Fruit fly (Drosophila melanogaster) whole organism, embryonic: ENCODE data around the gene cpb.

ENCODE experiments used
- B-H2 ChIP-seq: fragments of 200-800 bp; sonication (Bioruptor generic); optimal IDR thresholded peaks from 2 replicates; lab custom pipeline; 2018; ENCODE audit warnings: missing biosample characterization, mild to moderate bottlenecking, missing genetic modification characterization
- C15 ChIP-seq: fragments of 200-800 bp; sonication (Bioruptor generic); IDR thresholded peaks from 3 replicates; pipeline ENCODE4 v1.3.6; 2022; ENCODE audit warnings: missing biosample characterization, missing genetic modification characterization
- CG10321 ChIP-seq: fragments of 200-800 bp; sonication (Bioruptor generic); IDR thresholded peaks from 2 replicates; pipeline ENCODE4 v1.3.6; 2022; ENCODE audit warnings: missing biosample characterization, missing genetic modification characterization
- CG10543 ChIP-seq: fragments of 200-800 bp; sonication (Bioruptor generic); optimal IDR thresholded peaks from 3 replicates; lab custom pipeline; 2017; ENCODE audit warnings: missing biosample characterization, mild to moderate bottlenecking, missing genetic modification characterization, moderate library complexity
- CG13287 ChIP-seq: fragments of 200-800 bp; sonication (Bioruptor generic); IDR thresholded peaks from 2 replicates; pipeline ENCODE4 v1.3.6; 2022; ENCODE audit warnings: missing biosample characterization, missing genetic modification characterization; ENCODE audit not compliant: partially characterized antibody
- CG13624 ChIP-seq: fragments of 200-800 bp; sonication (Bioruptor generic); optimal IDR thresholded peaks from 2 replicates; lab custom pipeline; 2016; ENCODE audit warnings: missing biosample characterization, missing genetic modification characterization
- CG14014 ChIP-seq: fragments of 200-800 bp; sonication (Bioruptor generic); IDR thresholded peaks from 2 replicates; pipeline ENCODE4 v1.3.6; 2022; ENCODE audit warnings: missing biosample characterization, missing genetic modification characterization
- CG14441 ChIP-seq: fragments of 200-800 bp; sonication (Bioruptor generic); IDR thresholded peaks from 2 replicates; pipeline ENCODE4 v1.3.6; 2022; ENCODE audit warnings: missing biosample characterization, missing genetic modification characterization
- CG1602 ChIP-seq: fragments of 200-800 bp; sonication (Bioruptor generic); optimal IDR thresholded peaks from 3 replicates; lab custom pipeline; 2016; ENCODE audit warnings: missing biosample characterization, missing genetic modification characterization
- CG1832 ChIP-seq: fragments of 200-800 bp; sonication (Bioruptor generic); optimal IDR thresholded peaks from 2 replicates; lab custom pipeline; 2017; ENCODE audit warnings: missing biosample characterization, mild to moderate bottlenecking, missing genetic modification characterization, inconsistent platforms
- CG2202 ChIP-seq: fragments of 200-800 bp; sonication (Bioruptor generic); optimal IDR thresholded peaks from 2 replicates; lab custom pipeline; 2018; ENCODE audit warnings: missing biosample characterization, mild to moderate bottlenecking, missing genetic modification characterization
- CG32767 ChIP-seq: fragments of 200-800 bp; sonication (Bioruptor generic); IDR thresholded peaks from 2 replicates; pipeline ENCODE4 v1.3.6; 2022; ENCODE audit warnings: missing biosample characterization, missing genetic modification characterization
- CG6765 ChIP-seq: fragments of 200-800 bp; sonication (Bioruptor generic); optimal IDR thresholded peaks from 3 replicates; lab custom pipeline; 2017; ENCODE audit warnings: missing biosample characterization, mild to moderate bottlenecking, missing genetic modification characterization
- CG8290 ChIP-seq, 3 experiments: fragments of 200-800 bp; sonication (Bioruptor generic); optimal IDR thresholded peaks; 2 replicates each; lab custom pipeline; 2016 to 2019; ENCODE audit warnings: missing biosample characterization in 3 of 3, missing genetic modification characterization in 3 of 3, mild to moderate bottlenecking in 2 of 3, moderate library complexity in 1 of 3
- Dbx ChIP-seq: fragments of 200-800 bp; sonication (Bioruptor generic); IDR thresholded peaks from 3 replicates; pipeline ENCODE4 v1.3.6; 2022; ENCODE audit warnings: missing biosample characterization, missing genetic modification characterization
- Deaf1 ChIP-seq: fragments of 200-800 bp; optimal IDR thresholded peaks from 3 replicates; lab custom pipeline; 2019; ENCODE audit warnings: missing biosample characterization, mild to moderate bottlenecking, missing genetic modification characterization, moderate library complexity
- Elba2 ChIP-seq: fragments of 200-800 bp; sonication (Bioruptor generic); optimal IDR thresholded peaks from 3 replicates; lab custom pipeline; 2016; ENCODE audit warnings: missing biosample characterization, missing genetic modification characterization
- Ets65A ChIP-seq: fragments of 200-800 bp; sonication (Bioruptor generic); peaks from one replicate; lab custom pipeline; 2016; ENCODE audit warnings: missing biosample characterization, missing genetic modification characterization
- Fer1 ChIP-seq: fragments of 200-800 bp; sonication (Bioruptor generic); optimal IDR thresholded peaks from 2 replicates; lab custom pipeline; 2017; ENCODE audit warnings: missing biosample characterization, mild to moderate bottlenecking, missing genetic modification characterization
- Gsc ChIP-seq: fragments of 200-800 bp; sonication (Bioruptor generic); IDR thresholded peaks from 2 replicates; pipeline ENCODE4 v1.3.6; 2022; ENCODE audit warnings: missing biosample characterization, missing genetic modification characterization
- Hr78 ChIP-seq, 2 experiments: fragments of 200-800 bp in 1 of 2; fragments of >200 bp in 1 of 2; sonication (Bioruptor generic) in 1 of 2; optimal IDR thresholded peaks; 2 replicates each; lab custom pipeline; 2017 to 2019; ENCODE audit warnings: missing biosample characterization in 2 of 2, missing genetic modification characterization in 2 of 2, mild to moderate bottlenecking in 1 of 2, moderate library complexity in 1 of 2
- NK7.1 ChIP-seq: fragments of 200-800 bp; sonication (Bioruptor generic); optimal IDR thresholded peaks from 3 replicates; lab custom pipeline; 2016; ENCODE audit warnings: missing biosample characterization, missing genetic modification characterization
- Nf-YB ChIP-seq: fragments of 200-800 bp; sonication (Bioruptor generic); optimal IDR thresholded peaks from 3 replicates; lab custom pipeline; 2019; ENCODE audit warnings: missing biosample characterization, mild to moderate bottlenecking, missing genetic modification characterization, moderate library complexity
- Rfx ChIP-seq: fragments of 200-800 bp; sonication (Bioruptor generic); IDR thresholded peaks from 2 replicates; pipeline ENCODE4 v1.3.6; 2022; ENCODE audit warnings: missing biosample characterization, missing genetic modification characterization
- Vsx1 ChIP-seq: fragments of 200-800 bp; sonication (Bioruptor generic); optimal IDR thresholded peaks from 2 replicates; lab custom pipeline; 2017; ENCODE audit warnings: missing biosample characterization, mild to moderate bottlenecking, missing genetic modification characterization, missing genetic modification reagents
- cad ChIP-seq: fragments of >200 bp; optimal IDR thresholded peaks from 2 replicates; lab custom pipeline; 2017; ENCODE audit warnings: missing biosample characterization, missing genetic modification characterization
- cato ChIP-seq: fragments of 200-800 bp; sonication (Bioruptor generic); optimal IDR thresholded peaks from 2 replicates; lab custom pipeline; 2016; ENCODE audit warnings: missing biosample characterization, missing genetic modification characterization, borderline replicate concordance
- caup ChIP-seq: fragments of 200-800 bp; sonication (Bioruptor generic); optimal IDR thresholded peaks from 3 replicates; lab custom pipeline; 2017; ENCODE audit warnings: missing biosample characterization, mild to moderate bottlenecking, missing genetic modification characterization, moderate library complexity; ENCODE audit not compliant: severe bottlenecking
- cg ChIP-seq: fragments of 200-800 bp; sonication (Bioruptor generic); optimal IDR thresholded peaks from 3 replicates; lab custom pipeline; 2019; ENCODE audit warnings: missing biosample characterization, mild to moderate bottlenecking, missing genetic modification characterization, moderate library complexity
- corto ChIP-seq: fragments of 200-800 bp; sonication (Bioruptor generic); optimal IDR thresholded peaks from 2 replicates; lab custom pipeline; 2016; ENCODE audit warnings: missing biosample characterization, mild to moderate bottlenecking, missing genetic modification characterization, moderate library complexity
- crol ChIP-seq: fragments of 200-800 bp; sonication (Bioruptor generic); IDR thresholded peaks from 2 replicates; pipeline ENCODE4 v1.3.6; 2022; ENCODE audit warnings: missing biosample characterization, missing genetic modification characterization
- cwo ChIP-seq: fragments of 200-800 bp; sonication (Bioruptor generic); optimal IDR thresholded peaks from 3 replicates; lab custom pipeline; 2017; ENCODE audit warnings: missing biosample characterization, missing genetic modification characterization, mild to moderate bottlenecking, moderate library complexity, missing genetic modification reagents
- eve ChIP-seq, 2 experiments: fragments of >200 bp; optimal IDR thresholded peaks; 2 replicates each; lab custom pipeline; 2017; ENCODE audit warnings: missing biosample characterization in 2 of 2, missing genetic modification characterization in 2 of 2
- exex ChIP-seq: fragments of 200-800 bp; sonication (Bioruptor generic); optimal IDR thresholded peaks from 4 replicates; lab custom pipeline; 2018; ENCODE audit warnings: missing biosample characterization, mild to moderate bottlenecking, missing genetic modification characterization, moderate library complexity
- klu ChIP-seq: fragments of 200-800 bp; sonication (Bioruptor generic); IDR thresholded peaks from 2 replicates; pipeline ENCODE4 v1.3.6; 2022; ENCODE audit warnings: missing biosample characterization, missing genetic modification characterization
- luna ChIP-seq: fragments of 200-800 bp; sonication (Bioruptor generic); optimal IDR thresholded peaks from 2 replicates; lab custom pipeline; 2016; ENCODE audit warnings: missing biosample characterization, missing genetic modification characterization
- mirr ChIP-seq: fragments of 200-800 bp; sonication (Bioruptor generic); optimal IDR thresholded peaks from 3 replicates; lab custom pipeline; 2018; ENCODE audit warnings: missing biosample characterization, mild to moderate bottlenecking, missing genetic modification characterization
- odd ChIP-seq: fragments of 200-800 bp; sonication (Bioruptor generic); optimal IDR thresholded peaks from 2 replicates; lab custom pipeline; 2017; ENCODE audit warnings: missing biosample characterization, mild to moderate bottlenecking, missing genetic modification characterization
- onecut ChIP-seq: fragments of 200-800 bp; sonication (Bioruptor generic); IDR thresholded peaks from 2 replicates; pipeline ENCODE4 v1.3.6; 2022; ENCODE audit warnings: missing biosample characterization, missing genetic modification characterization
- pho ChIP-seq: fragments of 200-800 bp; sonication (Bioruptor generic); optimal IDR thresholded peaks from 2 replicates; lab custom pipeline; 2016; ENCODE audit warnings: missing biosample characterization, missing genetic modification characterization
- row ChIP-seq: fragments of 200-800 bp; sonication (Bioruptor generic); IDR thresholded peaks from 3 replicates; pipeline ENCODE4 v1.3.6; 2022; ENCODE audit warnings: missing biosample characterization, missing genetic modification characterization
- sd ChIP-seq: fragments of 200-800 bp; sonication (Bioruptor generic); optimal IDR thresholded peaks from 3 replicates; lab custom pipeline; 2018; ENCODE audit warnings: missing biosample characterization, mild to moderate bottlenecking, missing genetic modification characterization, moderate library complexity
- sens-2 ChIP-seq: fragments of 200-800 bp; sonication (Bioruptor generic); IDR thresholded peaks from 2 replicates; pipeline ENCODE4 v1.3.6; 2022; ENCODE audit warnings: missing biosample characterization, missing genetic modification characterization
- sqz ChIP-seq: fragments of 200-800 bp; sonication (Bioruptor generic); optimal IDR thresholded peaks from 3 replicates; lab custom pipeline; 2018; ENCODE audit warnings: missing biosample characterization, mild to moderate bottlenecking, missing genetic modification characterization
- sr ChIP-seq: fragments of 200-800 bp; sonication (Bioruptor generic); IDR thresholded peaks from 3 replicates; pipeline ENCODE4 v1.3.6; 2022; ENCODE audit warnings: missing biosample characterization, missing genetic modification characterization
- tll ChIP-seq, 2 experiments: fragments of 200-800 bp in 1 of 2; fragments of >200 bp in 1 of 2; sonication (Bioruptor generic) in 1 of 2; optimal IDR thresholded peaks; 2 replicates each; lab custom pipeline; 2017 to 2019; ENCODE audit warnings: missing biosample characterization in 2 of 2, missing genetic modification characterization in 2 of 2, mild to moderate bottlenecking in 1 of 2, moderate library complexity in 1 of 2
- tna ChIP-seq: fragments of 200-800 bp; sonication (Bioruptor generic); IDR thresholded peaks from 2 replicates; pipeline ENCODE4 v1.3.6; 2022; ENCODE audit warnings: missing biosample characterization, missing genetic modification characterization; ENCODE audit not compliant: partially characterized antibody
- z ChIP-seq: fragments of 200-800 bp; sonication (Bioruptor generic); IDR thresholded peaks from 3 replicates; pipeline ENCODE4 v1.3.6; 2022; ENCODE audit warnings: missing biosample characterization, missing genetic modification characterization

Gene cpb

DNA sequence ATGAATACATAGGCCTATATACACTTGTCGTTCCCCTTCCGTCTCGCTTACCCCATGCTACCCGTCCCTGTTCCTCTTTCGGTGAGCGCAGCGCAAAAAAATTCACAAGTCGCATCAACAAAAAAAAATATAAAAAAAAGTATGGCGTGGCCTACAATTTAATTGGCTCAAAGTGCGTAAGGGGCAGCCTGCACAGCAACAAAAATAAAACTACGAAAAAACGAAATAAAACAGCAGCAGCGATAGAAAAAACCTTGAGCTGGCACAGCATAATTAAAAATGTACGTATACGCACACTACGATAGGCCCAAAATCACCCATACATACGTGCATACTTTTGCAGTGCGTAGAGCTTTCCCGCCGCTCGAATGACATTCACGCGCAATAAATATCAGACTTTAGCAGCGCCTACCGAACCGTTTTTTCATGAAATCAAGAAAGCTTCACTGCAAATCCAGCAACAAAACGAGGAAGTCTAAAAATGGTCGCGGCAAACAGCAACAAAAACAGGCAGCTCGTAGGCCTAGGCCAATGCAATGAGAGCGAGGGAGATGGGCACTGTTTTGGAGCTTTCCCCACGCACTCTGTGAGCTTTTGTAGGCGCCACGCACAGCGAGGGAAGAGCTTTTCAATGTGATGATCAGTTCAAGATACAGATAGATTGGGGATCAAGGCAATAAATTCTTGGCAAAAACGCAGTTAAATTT, 47.7 kb upstream of the cpb start (continued):
- TF ChIP-seq CG2202 (no peak), row (GFP tag; lab: Robert Waterston, UW) (peak; percentile 14; the same call in 1 of the 3 replicates), Rfx (0 out of 2 replicates have a peak, but pooled peaks have one; percentile 14), C15 (GFP tag; lab: Robert Waterston, UW) (no peak), mirr (GFP tag; lab: Kevin White, UChicago) (peak; percentile 58), Hr78 (GFP tag; optimal IDR thresholded peaks at IDR 0.05; lab: Kevin White, UChicago) (peak in 1 of 2 experiments; percentile 33), caup (GFP tag; lab: Kevin White, UChicago) (peak; percentile 26), pho (peak; percentile 6), luna (GFP tag; lab: Kevin White, UChicago) (no peak), CG8290 (GFP tag; optimal IDR thresholded peaks at IDR 0.05; lab: Kevin White, UChicago) (no peak), CG8290 (tag; optimal IDR thresholded peaks at IDR 0.05; lab: Kevin White, UChicago) (peak in 1 of 2 experiments; percentile 59), cwo (GFP tag; lab: Kevin White, UChicago) (peak; percentile 72), onecut (GFP tag; lab: Robert Waterston, UW) (no peak), CG6765 (GFP tag; lab: Kevin White, UChicago) (no peak), Deaf1 (tag; lab: Kevin White, UChicago) (peak; percentile 50), sr (GFP tag; lab: Robert Waterston, UW) (peak; percentile 90), cg (peak; percentile 76), sens-2 (GFP tag; lab: Robert Waterston, UW) (no peak), CG10321 (GFP tag; lab: Robert Waterston, UW) (peak; percentile 64), Gsc (no peak), sd (peak; percentile 84), corto (GFP tag; lab: Kevin White, UChicago) (no peak), Fer1 (GFP tag; lab: Kevin White, UChicago) (peak; percentile 47), cato (GFP tag; lab: Kevin White, UChicago) (no peak), crol (GFP tag; lab: Robert Waterston, UW) (peak; percentile 64), CG14014 (GFP tag; lab: Robert Waterston, UW) (0 out of 2 replicates have a peak, but pooled peaks have one; percentile 9), eve (GFP tag; optimal IDR thresholded peaks at IDR 0.05; lab: Kevin White, UChicago) (peak in 1 of 2 experiments; percentile 19), NK7.1 (no peak), tna (GFP tag; lab: Robert Waterston, UW) (no peak), Dbx (GFP tag; lab: Robert Waterston, UW) (peak; percentile 31; the same call in 1 of the 3 replicates), cad (no peak), B-H2 (GFP tag; lab: Kevin White, UChicago) (peak; percentile 29), z (GFP tag; lab: Robert Waterston, UW) (no peak), Nf-YB (GFP tag; lab: Kevin White, UChicago) (peak; percentile 73), odd (GFP tag; lab: Kevin White, UChicago) (peak; percentile 31), Elba2 (GFP tag; lab: Kevin White, UChicago) (no peak), CG32767 (GFP tag; lab: Robert Waterston, UW) (0 out of 2 replicates have a peak, but pooled peaks have one; percentile 33), tll (GFP tag; optimal IDR thresholded peaks at IDR 0.05; lab: Kevin White, UChicago) (no peak), CG13624 (GFP tag; lab: Kevin White, UChicago) (peak; percentile 35), Vsx1 (peak; percentile 63), CG1602 (GFP tag; lab: Kevin White, UChicago) (no peak), sqz (GFP tag; lab: Kevin White, UChicago) (peak; percentile 85), CG13287 (GFP tag; lab: Robert Waterston, UW) (peak; percentile 51), CG14441 (GFP tag; lab: Robert Waterston, UW) (0 out of 2 replicates have a peak, but pooled peaks have one; percentile 29), Ets65A (GFP tag; lab: Kevin White, UChicago) (no peak), CG1832 (GFP tag; lab: Kevin White, UChicago) (peak; percentile 53), exex (tag; lab: Kevin White, UChicago) (peak; percentile 70), CG10543 (GFP tag; lab: Kevin White, UChicago) (peak; percentile 86), klu (GFP tag; lab: Robert Waterston, UW) (no peak)
